Worm (Caenorhabditis elegans) whole organism, early embryonic: ENCODE results near the gene pals-38.

ENCODE experiments used
- B0310.2 ChIP-seq: sonication (generic microtip); optimal IDR thresholded peaks from 2 replicates; lab custom pipeline; 2016; ENCODE audit warnings: mild to moderate bottlenecking, missing genetic modification characterization, missing compliant biosample characterization
- F13C5.2 ChIP-seq: sonication (generic microtip); optimal IDR thresholded peaks from 2 replicates; lab custom pipeline; 2017; ENCODE audit warnings: mild to moderate bottlenecking, missing genetic modification characterization, inconsistent platforms, missing compliant biosample characterization
- aly-1 ChIP-seq: sonication (generic microtip); optimal IDR thresholded peaks from 2 replicates; lab custom pipeline; 2016; ENCODE audit warnings: missing genetic modification characterization, missing compliant biosample characterization
- ama-1 ChIP-seq: fragments of 150-350 bp; optimal IDR thresholded peaks from 2 replicates; lab custom pipeline; 2014
- ceh-13 ChIP-seq: fragments of 200-800 bp; sonication (Bioruptor generic); optimal IDR thresholded peaks from 2 replicates; lab custom pipeline; 2018; ENCODE audit warnings: mild to moderate bottlenecking, missing genetic modification characterization, missing compliant biosample characterization
- flt-1 ChIP-seq: fragments of 200-800 bp; sonication (Bioruptor generic); IDR thresholded peaks from 2 replicates; pipeline ENCODE4 v1.3.6; 2022; ENCODE audit warnings: missing genetic modification characterization, missing compliant biosample characterization
- hmbx-1 ChIP-seq: sonication (generic microtip); optimal IDR thresholded peaks from 2 replicates; lab custom pipeline; 2016; ENCODE audit warnings: mild to moderate bottlenecking, missing genetic modification characterization, missing compliant biosample characterization
- hmg-4 ChIP-seq: fragments of 200-800 bp; sonication (Bioruptor generic); optimal IDR thresholded peaks from 2 replicates; lab custom pipeline; 2018; ENCODE audit warnings: mild to moderate bottlenecking, missing genetic modification characterization, missing compliant biosample characterization
- pes-1 ChIP-seq: fragments of 200-800 bp; sonication (Bioruptor generic); IDR thresholded peaks from 2 replicates; pipeline ENCODE4 v1.3.6; 2022; ENCODE audit warnings: missing genetic modification reagents, missing genetic modification characterization, missing compliant biosample characterization
- scrt-1 ChIP-seq: fragments of 200-800 bp; sonication (Bioruptor generic); IDR thresholded peaks from 2 replicates; pipeline ENCODE4 v1.3.6; 2022; ENCODE audit warnings: missing genetic modification characterization, missing compliant biosample characterization
- tbx-11 ChIP-seq: fragments of 200-800 bp; sonication (Bioruptor generic); IDR thresholded peaks from 2 replicates; pipeline ENCODE4 v1.3.6; 2022; ENCODE audit warnings: missing genetic modification characterization, missing compliant biosample characterization
- tbx-37 ChIP-seq: fragments of 200-800 bp; sonication (Bioruptor generic); conservative IDR thresholded peaks from 2 replicates; pipeline ENCODE4 v1.3.6; 2022; ENCODE audit warnings: missing genetic modification reagents, missing genetic modification characterization, missing compliant biosample characterization

ce11 chrV:12420843-12421242 is 26.0 kb downstream of the pals-38 start, which contains the start of gene C54D10.4:
- TF ChIP-seq ama-1 (lab: Kevin White, UChicago) (no peak), B0310.2 (tag; lab: Kevin White, UChicago) (no peak), aly-1 (tag; lab: Kevin White, UChicago) (no peak), flt-1 (GFP tag; lab: Robert Waterston, UW) (no peak), hmbx-1 (tag; lab: Kevin White, UChicago) (no peak), pes-1 (GFP tag; lab: Robert Waterston, UW) (no peak), ceh-13 (GFP tag; lab: Kevin White, UChicago) (no peak), F13C5.2 (tag; lab: Kevin White, UChicago) (no peak), tbx-11 (GFP tag; lab: Robert Waterston, UW) (no peak), scrt-1 (GFP tag; lab: Robert Waterston, UW) (no peak), tbx-37 (no peak), hmg-4 (GFP tag; lab: Kevin White, UChicago) (no peak)
